Worm (Caenorhabditis elegans): Measurements from ENCODE around the gene sbp-1.

- TF ChIP-seq him-1 (tag; optimal IDR thresholded peaks at IDR 0.05) = no peak
- no peak for TF ChIP-seq dao-5 (tag; optimal IDR thresholded peaks at IDR 0.05)
- no peak for TF ChIP-seq W03F9.2 (tag; optimal IDR thresholded peaks at IDR 0.05)
These were observed 10.2 kb upstream of the sbp-1 start for ce11 chrIII:11452530-11452929.
